Worm (Caenorhabditis elegans) whole organism, L1 larva: ENCODE data around the gene C04E6.7.

Experiments used
- C34B4.2 ChIP-seq: sonication (generic microtip); optimal IDR thresholded peaks from 2 replicates; lab custom pipeline; 2017; ENCODE audit warnings: mild to moderate bottlenecking, missing genetic modification characterization, missing compliant biosample characterization
- Y116A8C.19 ChIP-seq: sonication (generic microtip); optimal IDR thresholded peaks from 2 replicates; lab custom pipeline; 2016; ENCODE audit warnings: missing compliant biosample characterization, missing genetic modification characterization, borderline replicate concordance
- aha-1 ChIP-seq: fragments of 150-350 bp; optimal IDR thresholded peaks from 2 replicates; lab custom pipeline; 2014; ENCODE audit warnings: missing biosample characterization, missing genetic modification characterization
- alr-1 ChIP-seq: fragments of 200-800 bp; sonication (Bioruptor generic); optimal IDR thresholded peaks from 2 replicates; lab custom pipeline; 2018; ENCODE audit warnings: borderline replicate concordance, mild to moderate bottlenecking, missing genetic modification characterization, missing compliant biosample characterization
- ceh-63 ChIP-seq: fragments of 200-800 bp; sonication (Bioruptor generic); optimal IDR thresholded peaks from 2 replicates; lab custom pipeline; 2018; ENCODE audit warnings: mild to moderate bottlenecking, missing genetic modification characterization, missing compliant biosample characterization
- ceh-82 ChIP-seq, 3 experiments: fragments of 150-350 bp in 1 of 3; sonication (generic microtip) in 2 of 3; optimal IDR thresholded peaks; 2 replicates each; lab custom pipeline; 2014 to 2017; ENCODE audit warnings: missing biosample characterization in 3 of 3, missing genetic modification characterization in 3 of 3
- ceh-90 ChIP-seq: sonication (generic microtip); optimal IDR thresholded peaks from 2 replicates; lab custom pipeline; 2016; ENCODE audit warnings: missing genetic modification characterization, missing compliant biosample characterization
- efl-3 ChIP-seq: fragments of 200-800 bp; sonication (Bioruptor generic); optimal IDR thresholded peaks from 2 replicates; lab custom pipeline; 2018; ENCODE audit warnings: mild to moderate bottlenecking, missing genetic modification characterization, missing compliant biosample characterization
- egl-13 ChIP-seq: sonication (generic microtip); optimal IDR thresholded peaks from 2 replicates; lab custom pipeline; 2016; ENCODE audit warnings: missing genotype, missing genetic modification reagents, missing genetic modification characterization, missing compliant biosample characterization
- elt-2 ChIP-seq: sonication (generic microtip); optimal IDR thresholded peaks from 2 replicates; lab custom pipeline; 2016; ENCODE audit warnings: missing genetic modification characterization, mild to moderate bottlenecking, inconsistent platforms, missing compliant biosample characterization, missing genetic modification reagents
- elt-3 ChIP-seq, 6 experiments: fragments of 150-350 bp in 1 of 6; sonication (generic microtip); optimal IDR thresholded peaks; 2 replicates each; lab custom pipeline; 2017 to 2018; ENCODE audit warnings: missing biosample characterization in 6 of 6, missing genetic modification characterization in 6 of 6, inconsistent platforms in 1 of 6
- fkh-10 ChIP-seq: sonication (generic microtip); optimal IDR thresholded peaks from 2 replicates; lab custom pipeline; 2017; ENCODE audit warnings: missing biosample characterization, missing genetic modification reagents, missing genetic modification characterization
- fos-1 ChIP-seq: fragments of 150-350 bp; optimal IDR thresholded peaks from 2 replicates; lab custom pipeline; 2014; ENCODE audit warnings: missing biosample characterization, missing genetic modification characterization
- hlh-17 ChIP-seq: fragments of 200-800 bp; sonication (Bioruptor generic); optimal IDR thresholded peaks from 2 replicates; lab custom pipeline; 2018; ENCODE audit warnings: missing genetic modification characterization, mild to moderate bottlenecking, missing compliant biosample characterization, moderate library complexity, borderline replicate concordance
- hlh-4 ChIP-seq: sonication (generic microtip); optimal IDR thresholded peaks from 2 replicates; lab custom pipeline; 2016; ENCODE audit warnings: mild to moderate bottlenecking, missing genetic modification characterization, missing compliant biosample characterization
- hpl-2 ChIP-seq: fragments of 150-350 bp; optimal IDR thresholded peaks from 2 replicates; lab custom pipeline; 2014; ENCODE audit warnings: missing biosample characterization, missing genetic modification reagents, missing genetic modification characterization
- irx-1 ChIP-seq: sonication (generic microtip); optimal IDR thresholded peaks from 2 replicates; lab custom pipeline; 2016; ENCODE audit warnings: missing genetic modification characterization, missing compliant biosample characterization
- isw-1 ChIP-seq: fragments of 200-800 bp; sonication (Bioruptor generic); IDR thresholded peaks from 2 replicates; pipeline ENCODE4 v1.3.6; 2022; ENCODE audit warnings: missing genetic modification characterization, missing compliant biosample characterization
- jun-1 ChIP-seq: fragments of 150-350 bp; optimal IDR thresholded peaks from 2 replicates; lab custom pipeline; 2014; ENCODE audit warnings: missing biosample characterization, missing genetic modification reagents, missing genetic modification characterization
- lin-14 ChIP-seq: fragments of 200-800 bp; sonication (Bioruptor generic); optimal IDR thresholded peaks from 2 replicates; lab custom pipeline; 2018; ENCODE audit warnings: mild to moderate bottlenecking, missing genetic modification characterization, moderate library complexity, missing compliant biosample characterization
- lin-15B ChIP-seq: fragments of 150-350 bp; sonication (generic microtip); optimal IDR thresholded peaks from 3 replicates; lab custom pipeline; 2014; ENCODE audit warnings: missing biosample characterization, missing genetic modification characterization
- lin-35 ChIP-seq, 2 experiments: fragments of 150-350 bp; optimal IDR thresholded peaks; 2 replicates each; lab custom pipeline; 2014; ENCODE audit warnings: missing biosample characterization in 2 of 2, missing genetic modification characterization in 2 of 2, missing genetic modification reagents in 2 of 2
- lir-3 ChIP-seq: sonication (generic microtip); optimal IDR thresholded peaks from 2 replicates; lab custom pipeline; 2016; ENCODE audit warnings: mild to moderate bottlenecking, missing genetic modification characterization, moderate library complexity, missing compliant biosample characterization; ENCODE audit not compliant: poor library complexity
- lsy-2 ChIP-seq, 2 experiments: fragments of 150-350 bp; optimal IDR thresholded peaks; 2 replicates each; lab custom pipeline; 2014; ENCODE audit warnings: missing biosample characterization in 2 of 2, missing genetic modification characterization in 2 of 2
- mef-2 ChIP-seq: fragments of 150-350 bp; optimal IDR thresholded peaks from 2 replicates; lab custom pipeline; 2014; ENCODE audit warnings: missing biosample characterization, missing genetic modification characterization
- nhr-12 ChIP-seq: sonication (generic microtip); optimal IDR thresholded peaks from 2 replicates; lab custom pipeline; 2017; ENCODE audit warnings: missing biosample characterization, missing genetic modification characterization
- nhr-20 ChIP-seq: sonication (generic microtip); optimal IDR thresholded peaks from 2 replicates; lab custom pipeline; 2016; ENCODE audit warnings: mild to moderate bottlenecking, missing genetic modification characterization, missing compliant biosample characterization
- nhr-237 ChIP-seq: fragments of 150-350 bp; optimal IDR thresholded peaks from 2 replicates; lab custom pipeline; 2014; ENCODE audit warnings: missing biosample characterization, missing genetic modification characterization
- nhr-47 ChIP-seq: sonication (generic microtip); optimal IDR thresholded peaks from 2 replicates; lab custom pipeline; 2016; ENCODE audit warnings: mild to moderate bottlenecking, missing genetic modification characterization, moderate library complexity, missing compliant biosample characterization
- nhr-77 ChIP-seq: fragments of 150-350 bp; optimal IDR thresholded peaks from 2 replicates; lab custom pipeline; 2014; ENCODE audit warnings: missing biosample characterization, missing genetic modification characterization
- nhr-85 ChIP-seq: sonication (generic microtip); peaks from one replicate; lab custom pipeline; 2016; ENCODE audit warnings: missing genetic modification characterization, inconsistent platforms, missing compliant biosample characterization
- nhr-90 ChIP-seq: sonication (generic microtip); optimal IDR thresholded peaks from 2 replicates; lab custom pipeline; 2016; ENCODE audit warnings: mild to moderate bottlenecking, missing genetic modification characterization, missing compliant biosample characterization; ENCODE audit not compliant: poor library complexity
- pax-3 ChIP-seq: fragments of 200-800 bp; sonication (Bioruptor generic); optimal IDR thresholded peaks from 2 replicates; lab custom pipeline; 2018; ENCODE audit warnings: mild to moderate bottlenecking, missing genetic modification characterization, moderate library complexity, missing compliant biosample characterization
- pqm-1 ChIP-seq: sonication (generic microtip); optimal IDR thresholded peaks from 3 replicates; lab custom pipeline; 2017; ENCODE audit warnings: missing biosample characterization, missing genetic modification characterization
- rnt-1 ChIP-seq: sonication (generic microtip); optimal IDR thresholded peaks from 2 replicates; lab custom pipeline; 2016; ENCODE audit warnings: mild to moderate bottlenecking, missing genetic modification characterization, moderate library complexity, missing compliant biosample characterization
- snpc-4 ChIP-seq: fragments of 150-350 bp; optimal IDR thresholded peaks from 2 replicates; lab custom pipeline; 2014; ENCODE audit warnings: missing biosample characterization, missing genetic modification characterization
- snu-23 ChIP-seq: sonication (generic microtip); optimal IDR thresholded peaks from 2 replicates; lab custom pipeline; 2016; ENCODE audit warnings: missing genetic modification characterization, missing compliant biosample characterization
- sup-37 ChIP-seq: fragments of 200-800 bp; sonication (Bioruptor generic); optimal IDR thresholded peaks from 2 replicates; lab custom pipeline; 2018; ENCODE audit warnings: mild to moderate bottlenecking, missing genetic modification characterization, missing compliant biosample characterization
- swsn-7 ChIP-seq: sonication (generic microtip); optimal IDR thresholded peaks from 2 replicates; lab custom pipeline; 2016; ENCODE audit warnings: missing genetic modification characterization, missing compliant biosample characterization
- unc-130 ChIP-seq: fragments of 150-350 bp; optimal IDR thresholded peaks from 2 replicates; lab custom pipeline; 2017; ENCODE audit warnings: missing biosample characterization, missing genetic modification characterization, inconsistent platforms
- unc-30 ChIP-seq: sonication (generic microtip); optimal IDR thresholded peaks from 2 replicates; lab custom pipeline; 2017; ENCODE audit warnings: missing biosample characterization, missing genetic modification characterization
- unc-62 ChIP-seq: fragments of 150-350 bp; optimal IDR thresholded peaks from 2 replicates; lab custom pipeline; 2014; ENCODE audit warnings: missing biosample characterization, missing genetic modification reagents, missing genetic modification characterization
- unc-86 ChIP-seq: sonication (generic microtip); optimal IDR thresholded peaks from 2 replicates; lab custom pipeline; 2016; ENCODE audit warnings: missing genetic modification characterization, missing compliant biosample characterization
- xbp-1 ChIP-seq: sonication (generic microtip); optimal IDR thresholded peaks from 2 replicates; lab custom pipeline; 2016; ENCODE audit warnings: missing genetic modification characterization, missing compliant biosample characterization
- zag-1 ChIP-seq: fragments of 150-350 bp; optimal IDR thresholded peaks from 2 replicates; lab custom pipeline; 2014; ENCODE audit warnings: missing biosample characterization, missing genetic modification characterization
- zip-4 ChIP-seq: fragments of 200-800 bp; sonication (Bioruptor generic); optimal IDR thresholded peaks from 2 replicates; lab custom pipeline; 2018; ENCODE audit warnings: mild to moderate bottlenecking, missing genetic modification characterization, moderate library complexity, missing compliant biosample characterization

C04E6.7 gene

DNA sequence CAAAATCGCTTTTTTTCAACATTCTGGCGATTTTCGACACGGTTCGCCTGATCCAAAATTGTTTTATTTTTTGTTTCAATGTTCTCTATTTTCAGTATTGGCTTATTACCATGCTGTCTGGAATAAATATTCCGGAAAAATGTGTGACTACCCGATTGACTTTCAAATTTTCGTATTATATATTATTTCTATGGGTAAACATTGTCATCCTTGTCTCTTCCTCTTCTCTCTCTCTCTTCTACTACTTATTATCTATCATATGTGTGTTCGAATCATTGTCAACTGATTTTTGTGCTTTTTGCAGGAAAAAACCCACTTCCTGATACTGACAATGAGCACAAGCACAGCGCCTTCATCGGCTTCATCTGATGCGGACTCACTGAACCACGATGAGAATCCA, at the start of gene C04E6.7:
Gene C04E6.7 (plus strand): TSS at position 301 of the 400 bp plus-strand sequence.
- TF ChIP-seq alr-1 (no peak), nhr-237 (tag; lab: Kevin White, UChicago) (no peak), zip-4 (GFP tag; lab: Kevin White, UChicago) (no peak), rnt-1 (no peak), hlh-4 (tag; lab: Kevin White, UChicago) (no peak), lin-14 (GFP tag; lab: Kevin White, UChicago) (no peak), lir-3 (tag; lab: Kevin White, UChicago) (no peak), swsn-7 (tag; lab: Kevin White, UChicago) (no peak), mef-2 (tag; lab: Kevin White, UChicago) (no peak), isw-1 (GFP tag; lab: Robert Waterston, UW) (no peak), lsy-2 (tag; optimal IDR thresholded peaks at IDR 0.05; lab: Kevin White, UChicago) (no peak), lin-15B (tag; lab: Kevin White, UChicago) (no peak), ceh-90 (tag; lab: Kevin White, UChicago) (no peak), snpc-4 (tag; lab: Kevin White, UChicago) (no peak)

DNA sequence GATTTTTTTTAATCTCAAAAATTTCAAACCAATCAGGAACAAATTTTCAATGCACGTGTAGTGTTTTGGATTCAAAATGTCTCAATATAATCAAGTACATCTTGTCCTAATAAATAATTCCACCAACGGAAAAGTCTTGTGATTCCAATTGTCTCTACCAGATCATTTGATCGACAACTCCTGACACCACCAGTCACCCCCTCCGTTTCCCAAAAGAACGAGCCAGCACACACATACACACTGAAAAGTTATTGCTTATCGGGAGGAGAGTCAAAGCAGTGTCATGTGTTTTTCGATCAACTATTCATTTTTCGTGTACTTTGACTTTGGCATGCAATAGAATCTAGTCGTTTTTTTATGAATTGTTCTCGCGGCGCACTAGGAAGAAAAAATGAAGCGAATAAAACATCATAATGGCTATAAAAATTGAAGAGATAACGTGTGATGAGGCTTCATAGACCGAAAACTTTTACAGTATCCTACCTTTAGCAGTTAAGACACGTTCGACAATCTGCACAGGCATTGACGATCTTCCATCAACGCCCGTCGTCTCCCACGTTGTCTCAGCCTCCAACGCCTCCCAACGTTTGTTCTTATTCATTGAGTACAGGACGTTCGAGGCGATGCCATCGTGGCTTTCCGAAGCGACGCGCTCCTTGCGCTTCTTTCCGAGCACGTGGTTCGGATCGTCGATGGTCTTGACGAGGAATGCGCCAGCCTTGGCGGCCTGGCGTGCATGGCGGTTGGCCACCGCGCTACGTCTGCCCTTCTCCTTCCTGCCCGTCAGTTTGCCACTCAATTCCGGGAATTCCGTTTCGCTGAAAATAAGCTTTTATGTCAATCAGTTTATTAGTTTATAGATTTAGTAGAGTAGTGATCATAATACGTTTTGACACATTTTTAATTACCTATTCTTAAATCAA, 49.4 kb upstream of the C04E6.7 start:
- peak; percentile 33 to 58 for TF ChIP-seq lin-35 (GFP tag; optimal IDR thresholded peaks at IDR 0.05; lab: Kevin White, UChicago)
- TF ChIP-seq hlh-4 (tag; lab: Kevin White, UChicago) = no peak
- TF ChIP-seq Y116A8C.19 (tag; lab: Kevin White, UChicago) = no peak
- peak; percentile 57 for TF ChIP-seq jun-1
- TF ChIP-seq snu-23 (GFP tag; lab: Kevin White, UChicago) = peak; percentile 65
- TF ChIP-seq ceh-63 (GFP tag; lab: Kevin White, UChicago) = no peak
- peak; percentile 11 for TF ChIP-seq xbp-1 (tag; lab: Kevin White, UChicago)
- TF ChIP-seq nhr-47 (tag; lab: Kevin White, UChicago) = peak; percentile 65
- TF ChIP-seq fkh-10 (GFP tag; lab: Kevin White, UChicago) = no peak
- TF ChIP-seq pqm-1 (tag; lab: Kevin White, UChicago) = no peak
- TF ChIP-seq pax-3 (tag; lab: Kevin White, UChicago) = no peak
- TF ChIP-seq unc-86 (tag; lab: Kevin White, UChicago) = no peak
- TF ChIP-seq ceh-90 (tag; lab: Kevin White, UChicago) = peak; percentile 38
- TF ChIP-seq nhr-12 (tag; lab: Kevin White, UChicago) = no peak
- TF ChIP-seq hlh-17 (GFP tag; lab: Kevin White, UChicago) = no peak
- peak; percentile 78 for TF ChIP-seq lin-14 (GFP tag; lab: Kevin White, UChicago)
- peak; percentile 68 for TF ChIP-seq unc-130
- TF ChIP-seq hpl-2 (GFP tag; lab: Kevin White, UChicago) = no peak
- peak; percentile 80 for TF ChIP-seq elt-2 (tag; lab: Kevin White, UChicago)
- TF ChIP-seq efl-3 (GFP tag; lab: Kevin White, UChicago) = no peak
- no peak for TF ChIP-seq zag-1 (tag; lab: Kevin White, UChicago)
- TF ChIP-seq sup-37 (GFP tag; lab: Kevin White, UChicago) = no peak
- TF ChIP-seq unc-62 (GFP tag; lab: Kevin White, UChicago) = no peak
- peak; percentile 33 for TF ChIP-seq snpc-4 (tag; lab: Kevin White, UChicago)
- no peak for TF ChIP-seq C34B4.2 (tag; lab: Kevin White, UChicago)
- TF ChIP-seq nhr-90 = peak; percentile 14
- peak; percentile 63 to 72 for TF ChIP-seq lsy-2 (tag; optimal IDR thresholded peaks at IDR 0.05; lab: Kevin White, UChicago)
- TF ChIP-seq unc-30 (tag; lab: Kevin White, UChicago) = no peak
- TF ChIP-seq alr-1 = no peak
- no peak for TF ChIP-seq egl-13 (tag; lab: Kevin White, UChicago)
- no peak for TF ChIP-seq irx-1 (tag; lab: Kevin White, UChicago)
- peak in 1 of 3 experiments; percentile 5 for TF ChIP-seq ceh-82 (tag; optimal IDR thresholded peaks at IDR 0.05; lab: Kevin White, UChicago)
- TF ChIP-seq elt-3 (tag; optimal IDR thresholded peaks at IDR 0.05; lab: Kevin White, UChicago) = peak in 1 of 6 experiments; percentile 22
- no peak for TF ChIP-seq fos-1 (tag; lab: Kevin White, UChicago)
- no peak for TF ChIP-seq zip-4 (GFP tag; lab: Kevin White, UChicago)
- TF ChIP-seq nhr-85 (tag; lab: Kevin White, UChicago) = no peak
- TF ChIP-seq nhr-20 = peak; percentile 76
- peak; percentile 26 for TF ChIP-seq swsn-7 (tag; lab: Kevin White, UChicago)
- TF ChIP-seq aha-1 (tag; lab: Kevin White, UChicago) = no peak
- no peak for TF ChIP-seq nhr-77 (tag; lab: Kevin White, UChicago)
- TF ChIP-seq rnt-1 = peak; percentile 83
- no peak for TF ChIP-seq lin-15B (tag; lab: Kevin White, UChicago)
